Fruit fly (Drosophila melanogaster): Measurements from ENCODE around the gene NC2beta.

NC2beta gene

dm6 chr2L:15007331-15007863 is at the start of gene NC2beta, which contains the start of gene Ankrd49:
TSS of gene NC2beta (plus strand) at chr2L:15007813.
TSS of gene Ankrd49 (minus strand) at chr2L:15007431.
- TF ChIP-seq insv (optimal IDR thresholded peaks at IDR 0.05) = no peak
- no peak for TF ChIP-seq h (optimal IDR thresholded peaks at IDR 0.05)
- no peak for TF ChIP-seq ttk (optimal IDR thresholded peaks at IDR 0.05)
- TF ChIP-seq Myc (optimal IDR thresholded peaks at IDR 0.05) = no peak
- no peak for TF ChIP-seq Sin3A (optimal IDR thresholded peaks at IDR 0.05)
- TF ChIP-seq psq (optimal IDR thresholded peaks at IDR 0.05) = no peak

DNA sequence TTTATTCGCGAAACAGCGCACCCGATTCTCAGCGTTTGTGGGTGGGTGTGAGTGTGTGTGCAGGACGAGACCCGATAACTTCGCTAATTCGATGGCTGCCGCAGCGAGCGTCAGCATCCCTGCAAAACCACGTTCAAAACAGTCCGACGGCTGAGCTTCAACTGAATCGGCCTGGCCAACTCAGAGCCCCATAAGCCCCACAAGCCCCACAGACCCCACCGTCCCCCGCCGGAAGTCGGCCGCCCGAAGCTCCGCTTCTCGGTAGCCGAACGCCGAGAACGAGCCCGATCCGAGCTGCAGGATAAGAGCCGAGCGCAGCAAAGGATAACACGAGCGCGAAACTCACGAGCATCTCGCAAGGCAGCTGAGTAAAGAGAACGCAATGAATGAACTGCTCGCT is 35.5 kb upstream of the NC2beta start, which contains the start of gene side-II:
Gene side-II, minus strand, starts transcription at position 168 of the 400 bp plus-strand sequence.
- TF ChIP-seq ttk (optimal IDR thresholded peaks at IDR 0.05) (no peak), psq (optimal IDR thresholded peaks at IDR 0.05) (no peak), Sin3A (optimal IDR thresholded peaks at IDR 0.05) (no peak), h (optimal IDR thresholded peaks at IDR 0.05) (no peak), Myc (optimal IDR thresholded peaks at IDR 0.05) (no peak), insv (optimal IDR thresholded peaks at IDR 0.05) (no peak)

dm6 chr2L:14972836-14973235 is 34.8 kb upstream of the NC2beta start:
- TF ChIP-seq psq (optimal IDR thresholded peaks at IDR 0.05) (no peak), h (optimal IDR thresholded peaks at IDR 0.05) (no peak), Sin3A (optimal IDR thresholded peaks at IDR 0.05) (no peak), ttk (optimal IDR thresholded peaks at IDR 0.05) (no peak), Myc (optimal IDR thresholded peaks at IDR 0.05) (no peak), insv (optimal IDR thresholded peaks at IDR 0.05) (no peak)

DNA sequence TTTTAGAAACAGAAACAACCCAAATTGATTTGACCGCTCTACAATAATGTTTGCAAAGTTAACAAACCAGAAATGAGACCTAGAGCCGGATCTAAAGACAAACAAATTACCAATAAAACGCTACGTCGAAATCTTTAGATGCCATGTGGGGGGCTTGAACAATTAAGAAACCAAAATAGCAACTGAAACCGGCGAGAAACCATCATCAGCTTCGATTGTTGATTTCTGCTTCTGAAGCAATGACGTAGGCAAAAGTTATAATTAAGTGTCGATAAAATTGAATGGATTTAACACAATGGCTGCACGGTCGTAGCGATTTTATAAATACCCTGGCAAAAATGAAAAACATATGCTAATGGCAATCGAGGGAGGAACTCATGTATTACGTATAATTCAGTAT is 14.7 kb upstream of the NC2beta start:
- TF ChIP-seq h (optimal IDR thresholded peaks at IDR 0.05) = no peak
- no peak for TF ChIP-seq insv (optimal IDR thresholded peaks at IDR 0.05)

DNA sequence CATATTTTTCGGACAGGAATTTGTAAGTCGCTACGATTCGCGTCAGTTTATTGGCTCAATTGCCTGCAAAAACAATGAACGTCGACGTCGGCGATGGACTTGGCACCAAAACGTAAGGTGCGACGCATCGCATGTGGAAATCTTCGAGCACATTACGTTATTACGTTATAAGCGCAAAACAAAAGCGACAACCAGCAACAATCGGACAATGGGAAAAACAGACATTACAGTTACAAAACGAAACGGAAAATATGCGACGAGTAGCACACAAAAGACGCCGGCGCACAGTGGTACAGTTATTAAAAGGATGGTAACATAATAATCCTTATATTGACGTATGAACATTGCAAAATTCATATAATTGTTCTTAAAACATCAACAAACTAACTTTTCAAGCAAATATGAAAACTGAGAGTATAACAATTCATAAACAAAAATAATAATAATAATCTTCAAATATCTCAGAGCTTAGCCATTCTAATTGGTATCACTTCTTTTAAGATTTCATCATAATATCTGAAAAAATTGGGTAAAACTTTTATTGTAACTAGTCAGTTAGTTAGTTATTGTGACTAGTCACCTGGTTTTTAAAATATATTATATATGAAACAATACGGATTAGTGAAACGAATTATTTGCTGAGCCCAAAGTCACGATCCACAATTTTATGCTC is 12.6 kb upstream of the NC2beta start:
- TF ChIP-seq h (optimal IDR thresholded peaks at IDR 0.05) (no peak), insv (optimal IDR thresholded peaks at IDR 0.05) (no peak), ttk (optimal IDR thresholded peaks at IDR 0.05) (no peak), psq (optimal IDR thresholded peaks at IDR 0.05) (no peak), Myc (optimal IDR thresholded peaks at IDR 0.05) (no peak)

dm6 chr2L:14995594-14996463 is 11.8 kb upstream of the NC2beta start:
- no peak for TF ChIP-seq Myc (optimal IDR thresholded peaks at IDR 0.05)
- TF ChIP-seq psq (optimal IDR thresholded peaks at IDR 0.05) = no peak
- no peak for TF ChIP-seq Sin3A (optimal IDR thresholded peaks at IDR 0.05)
- no peak for TF ChIP-seq insv (optimal IDR thresholded peaks at IDR 0.05)
- TF ChIP-seq h (optimal IDR thresholded peaks at IDR 0.05) = no peak
- no peak for TF ChIP-seq ttk (optimal IDR thresholded peaks at IDR 0.05)

dm6 chr2L:14997370-14997769 is 10.2 kb upstream of the NC2beta start, which contains the start of gene mol:
TSS of gene mol (minus strand) at chr2L:14997559.
- TF ChIP-seq insv (optimal IDR thresholded peaks at IDR 0.05) = no peak
- TF ChIP-seq Sin3A (optimal IDR thresholded peaks at IDR 0.05) = no peak
- TF ChIP-seq psq (optimal IDR thresholded peaks at IDR 0.05) = no peak
- TF ChIP-seq h (optimal IDR thresholded peaks at IDR 0.05) = no peak
- no peak for TF ChIP-seq Myc (optimal IDR thresholded peaks at IDR 0.05)
- TF ChIP-seq ttk (optimal IDR thresholded peaks at IDR 0.05) = no peak

dm6 chr2L:15000360-15000759 is 7.3 kb upstream of the NC2beta start:
- TF ChIP-seq insv (optimal IDR thresholded peaks at IDR 0.05) (no peak), Myc (optimal IDR thresholded peaks at IDR 0.05) (no peak)

DNA sequence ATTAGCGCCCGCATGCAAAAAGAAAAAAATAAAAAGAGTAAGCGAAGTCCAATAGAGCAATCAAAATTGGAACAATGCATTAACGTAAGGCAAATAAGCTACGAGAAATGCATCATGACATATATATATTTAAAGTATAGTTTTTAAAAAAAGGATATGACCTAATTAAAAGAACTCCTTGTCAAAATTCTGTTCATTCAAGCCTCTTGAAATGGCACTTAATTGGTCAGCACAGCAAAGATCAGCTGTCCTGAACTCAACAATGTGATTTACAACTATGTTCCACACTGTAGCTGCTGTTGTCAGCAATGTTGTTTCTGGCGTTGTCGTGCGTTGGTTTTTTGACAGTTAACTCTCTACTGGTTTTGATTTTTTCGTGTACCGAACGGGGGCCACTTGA is 5.8 kb upstream of the NC2beta start:
- TF ChIP-seq insv (optimal IDR thresholded peaks at IDR 0.05) (no peak), h (optimal IDR thresholded peaks at IDR 0.05) (no peak), psq (optimal IDR thresholded peaks at IDR 0.05) (no peak), Sin3A (optimal IDR thresholded peaks at IDR 0.05) (no peak), Myc (optimal IDR thresholded peaks at IDR 0.05) (no peak), ttk (optimal IDR thresholded peaks at IDR 0.05) (no peak)

dm6 chr2L:15005505-15005904 is 2.1 kb upstream of the NC2beta start, which contains the start of gene DCTN5-p25:
TSS of gene DCTN5-p25 (plus strand) at chr2L:15005733.
- no peak for TF ChIP-seq h (optimal IDR thresholded peaks at IDR 0.05)

DNA sequence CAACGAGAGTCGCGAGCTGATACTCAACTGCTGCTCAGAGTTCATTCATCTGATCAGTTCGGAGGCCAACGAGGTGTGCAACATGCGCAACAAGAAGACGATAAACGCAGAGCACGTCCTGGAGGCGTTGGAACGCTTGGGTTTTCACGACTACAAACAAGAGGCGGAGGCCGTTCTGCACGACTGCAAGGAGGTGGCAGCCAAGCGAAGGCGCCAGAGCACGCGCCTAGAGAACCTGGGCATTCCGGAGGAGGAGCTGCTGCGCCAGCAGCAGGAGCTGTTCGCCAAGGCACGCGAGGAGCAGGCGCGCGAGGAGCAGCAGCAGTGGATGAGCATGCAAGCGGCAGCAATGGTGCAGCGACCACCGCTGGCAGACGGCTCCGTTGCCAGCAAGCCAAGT is 421 bp downstream of the NC2beta start:
- TF ChIP-seq h (optimal IDR thresholded peaks at IDR 0.05) (no peak), Sin3A (optimal IDR thresholded peaks at IDR 0.05) (no peak), ttk (optimal IDR thresholded peaks at IDR 0.05) (no peak), insv (optimal IDR thresholded peaks at IDR 0.05) (no peak)

DNA sequence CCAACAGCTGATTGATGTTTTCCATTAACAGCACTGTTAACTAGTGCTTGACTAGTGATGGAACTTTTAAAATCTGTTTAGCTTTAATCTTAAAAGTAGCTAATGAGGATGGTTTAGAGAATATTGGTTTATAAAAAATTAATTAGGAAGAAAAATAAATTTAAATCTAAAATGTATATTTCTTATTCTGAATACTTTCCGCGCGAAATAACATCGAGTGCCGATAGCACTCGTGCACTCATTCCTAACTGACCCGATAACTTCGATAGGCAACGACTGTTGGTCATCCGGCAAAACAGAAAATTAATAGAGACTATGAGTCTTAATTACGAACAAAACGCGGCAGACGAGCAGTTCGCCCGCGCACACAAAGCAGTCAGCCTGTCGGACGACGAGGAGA is 2.1 kb downstream of the NC2beta start, which contains the start of the genes THG and Rnmt:
Gene THG, minus strand, starts transcription at position 22 of the 400 bp plus-strand sequence.
Gene Rnmt, plus strand, starts transcription at position 237 of the 400 bp plus-strand sequence.
- TF ChIP-seq psq (optimal IDR thresholded peaks at IDR 0.05) (no peak), Myc (optimal IDR thresholded peaks at IDR 0.05) (no peak), Sin3A (optimal IDR thresholded peaks at IDR 0.05) (no peak), insv (optimal IDR thresholded peaks at IDR 0.05) (no peak), h (optimal IDR thresholded peaks at IDR 0.05) (no peak), ttk (optimal IDR thresholded peaks at IDR 0.05) (no peak)

Data from Kc167 (cell line).